In the genomic region with DNA sequence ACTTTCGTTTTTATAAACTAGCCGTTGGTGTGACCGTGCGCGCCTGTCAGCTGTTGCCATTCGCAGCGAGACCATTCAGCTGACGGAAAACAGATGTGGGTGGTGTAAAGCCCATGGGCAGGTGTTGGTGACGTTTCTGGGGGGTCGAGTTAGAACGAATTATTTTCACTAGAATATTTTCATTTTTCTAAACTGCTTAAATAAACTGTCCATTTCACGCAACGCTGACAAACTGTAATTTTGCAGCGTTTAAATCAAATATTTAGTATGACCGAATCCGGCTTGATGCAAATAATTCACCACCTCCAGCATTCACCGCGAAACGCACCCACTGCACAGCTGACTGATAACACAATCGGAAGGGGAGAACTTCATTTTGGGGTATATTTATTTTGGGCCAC, we compare ENCODE assay signal across 1 fruit fly cellular context.
TF ChIP-seq lines count a peak whose summit lies in the region.

A gene (minus strand): TSS at position 199 of the 401 bp plus-strand sequence.
A gene (plus strand): TSS at position 261 of the 401 bp plus-strand sequence.

TF ChIP-seq in whole organism, embryonic, 481 proteins besides CTCF, POLR2A, EP300 and RAD21 (continued from another document):
- TF ChIP-seq Drgx (GFP tag; IDR thresholded peaks at IDR 0.05; lab: Robert Waterston, UW) (peak; percentile 88), tgo (GFP tag; IDR thresholded peaks at IDR 0.05; lab: Robert Waterston, UW) (peak; percentile 87), ase (GFP tag; IDR thresholded peaks at IDR 0.05; lab: Robert Waterston, UW) (peak; percentile 86), cwo (GFP tag; optimal IDR thresholded peaks at IDR 0.05; lab: Kevin White, UChicago) (peak; percentile 80), Sry-β (GFP tag; optimal IDR thresholded peaks at IDR 0.05; lab: Kevin White, UChicago) (peak; percentile 9), Poxn (GFP tag; IDR thresholded peaks at IDR 0.05; lab: Robert Waterston, UW) (peak; percentile 12; the same call in 1 of the 2 replicates), bigmax (GFP tag; optimal IDR thresholded peaks at IDR 0.05; lab: Kevin White, UChicago) (no peak), Awh (GFP tag; IDR thresholded peaks at IDR 0.05; lab: Robert Waterston, UW) (peak; percentile 91), CG4854 (GFP tag; optimal IDR thresholded peaks at IDR 0.05; lab: Kevin White, UChicago) (peak; percentile 58), seq (GFP tag; IDR thresholded peaks at IDR 0.05; lab: Robert Waterston, UW) (peak; percentile 84)
